Fruit fly (Drosophila melanogaster) whole organism, prepupa: ENCODE measurements around the gene papi.

ENCODE experiments used
- CG11762 ChIP-seq: fragments of 200-800 bp; sonication (Bioruptor generic); optimal IDR thresholded peaks from 3 replicates; lab custom pipeline; 2016; ENCODE audit warnings: missing biosample characterization, missing genetic modification characterization; ENCODE audit not compliant: insufficient read depth
- CG1621 ChIP-seq: fragments of 200-800 bp; sonication (Bioruptor generic); optimal IDR thresholded peaks from 3 replicates; lab custom pipeline; 2018; ENCODE audit warnings: missing biosample characterization, mild to moderate bottlenecking, missing genetic modification characterization
- CG16779 ChIP-seq: fragments of 200-800 bp; sonication (Bioruptor generic); optimal IDR thresholded peaks from 3 replicates; lab custom pipeline; 2017; ENCODE audit warnings: missing biosample characterization, mild to moderate bottlenecking, missing genetic modification characterization
- CG3032 ChIP-seq: fragments of 200-800 bp; optimal IDR thresholded peaks from 2 replicates; lab custom pipeline; 2019; ENCODE audit warnings: missing biosample characterization, mild to moderate bottlenecking, missing genetic modification characterization, moderate library complexity
- CG34406 ChIP-seq: fragments of 200-800 bp; sonication (Bioruptor generic); optimal IDR thresholded peaks from 3 replicates; lab custom pipeline; 2016; ENCODE audit warnings: missing biosample characterization, missing genetic modification characterization
- CG3919 ChIP-seq: fragments of 200-800 bp; sonication (Bioruptor generic); optimal IDR thresholded peaks from 3 replicates; lab custom pipeline; 2016; ENCODE audit warnings: missing biosample characterization, missing genetic modification characterization
- CG6276 ChIP-seq: fragments of 200-800 bp; sonication (Bioruptor generic); optimal IDR thresholded peaks from 2 replicates; lab custom pipeline; 2017; ENCODE audit warnings: missing biosample characterization, mild to moderate bottlenecking, missing genetic modification characterization
- CG6792 ChIP-seq: fragments of 200-800 bp; sonication (Bioruptor generic); optimal IDR thresholded peaks from 3 replicates; lab custom pipeline; 2016; ENCODE audit warnings: missing biosample characterization, missing genetic modification characterization
- CG6854 ChIP-seq: fragments of 200-800 bp; sonication (Bioruptor generic); optimal IDR thresholded peaks from 2 replicates; lab custom pipeline; 2017; ENCODE audit warnings: missing biosample characterization, mild to moderate bottlenecking, missing genetic modification characterization
- CG7368 ChIP-seq: fragments of 200-800 bp; sonication (Bioruptor generic); optimal IDR thresholded peaks from 3 replicates; lab custom pipeline; 2016; ENCODE audit warnings: missing biosample characterization, missing genetic modification characterization
- CG8119 ChIP-seq: fragments of 200-800 bp; sonication (Bioruptor generic); IDR thresholded peaks from 3 replicates; pipeline ENCODE4 v1.3.6; 2022; ENCODE audit warnings: missing biosample characterization, missing genetic modification characterization
- CG9139 ChIP-seq: fragments of 200-800 bp; sonication (Bioruptor generic); optimal IDR thresholded peaks from 3 replicates; lab custom pipeline; 2017; ENCODE audit warnings: missing biosample characterization, mild to moderate bottlenecking, missing genetic modification characterization
- Eip75B ChIP-seq: fragments of 200-800 bp; sonication (Bioruptor generic); optimal IDR thresholded peaks from 3 replicates; lab custom pipeline; 2016; ENCODE audit warnings: missing biosample characterization, missing genetic modification characterization
- Eip78C ChIP-seq: fragments of 200-800 bp; sonication (Bioruptor generic); peaks from one replicate; lab custom pipeline; 2016; ENCODE audit warnings: missing biosample characterization, missing genetic modification characterization
- Eip93F ChIP-seq: fragments of 200-800 bp; sonication (Bioruptor generic); optimal IDR thresholded peaks from 2 replicates; lab custom pipeline; 2016; ENCODE audit warnings: missing biosample characterization, mild to moderate bottlenecking, missing genetic modification characterization
- Ets21C ChIP-seq: fragments of 200-800 bp; sonication (Bioruptor generic); optimal IDR thresholded peaks from 3 replicates; lab custom pipeline; 2016; ENCODE audit warnings: missing biosample characterization, missing genetic modification characterization
- Ets96B ChIP-seq: fragments of 200-800 bp; optimal IDR thresholded peaks from 2 replicates; lab custom pipeline; 2019; ENCODE audit warnings: missing biosample characterization, mild to moderate bottlenecking, missing genetic modification characterization, moderate library complexity
- Hr39 ChIP-seq: fragments of 200-800 bp; sonication (Bioruptor generic); optimal IDR thresholded peaks from 2 replicates; lab custom pipeline; 2016; ENCODE audit warnings: missing biosample characterization, missing genetic modification characterization
- Lpt ChIP-seq: fragments of 200-800 bp; sonication (Bioruptor generic); optimal IDR thresholded peaks from 3 replicates; lab custom pipeline; 2016; ENCODE audit warnings: missing biosample characterization, missing genetic modification characterization
- Met ChIP-seq: fragments of 200-800 bp; sonication (Bioruptor generic); optimal IDR thresholded peaks from 3 replicates; lab custom pipeline; 2016; ENCODE audit warnings: missing biosample characterization, missing genetic modification characterization
- Sox102F ChIP-seq: fragments of 200-800 bp; sonication (Bioruptor generic); optimal IDR thresholded peaks from 2 replicates; lab custom pipeline; 2016; ENCODE audit warnings: missing biosample characterization, mild to moderate bottlenecking, missing genetic modification characterization
- achi ChIP-seq: fragments of 200-800 bp; sonication (Bioruptor generic); optimal IDR thresholded peaks from 3 replicates; lab custom pipeline; 2016; ENCODE audit warnings: missing biosample characterization, missing genetic modification characterization
- cyc ChIP-seq: fragments of 200-800 bp; sonication (Bioruptor generic); optimal IDR thresholded peaks from 3 replicates; lab custom pipeline; 2016; ENCODE audit warnings: missing biosample characterization, missing genetic modification characterization
- dsx ChIP-seq: fragments of 200-800 bp; optimal IDR thresholded peaks from 3 replicates; lab custom pipeline; 2019; ENCODE audit warnings: missing biosample characterization, mild to moderate bottlenecking, missing genetic modification characterization, moderate library complexity; ENCODE audit not compliant: poor library complexity, severe bottlenecking
- eg ChIP-seq: fragments of 200-800 bp; sonication (Bioruptor generic); IDR thresholded peaks from 3 replicates; pipeline ENCODE4 v1.3.6; 2022; ENCODE audit warnings: missing biosample characterization, missing genetic modification characterization
- esn ChIP-seq: fragments of 200-800 bp; sonication (Bioruptor generic); optimal IDR thresholded peaks from 2 replicates; lab custom pipeline; 2016; ENCODE audit warnings: missing biosample characterization, mild to moderate bottlenecking, missing genetic modification characterization, moderate library complexity
- fd59A ChIP-seq: fragments of 200-800 bp; sonication (Bioruptor generic); optimal IDR thresholded peaks from 2 replicates; lab custom pipeline; 2017; ENCODE audit warnings: missing biosample characterization, mild to moderate bottlenecking, missing genetic modification characterization, missing genetic modification reagents
- fkh ChIP-seq: fragments of 200-800 bp; sonication (Bioruptor generic); optimal IDR thresholded peaks from 3 replicates; lab custom pipeline; 2017; ENCODE audit warnings: missing biosample characterization, mild to moderate bottlenecking, missing genetic modification characterization, moderate library complexity
- spab ChIP-seq: fragments of 200-800 bp; sonication (Bioruptor generic); optimal IDR thresholded peaks from 2 replicates; lab custom pipeline; 2017; ENCODE audit warnings: missing biosample characterization, mild to moderate bottlenecking, missing genetic modification characterization, missing genetic modification reagents
- ss ChIP-seq, 2 experiments: fragments of 200-800 bp; sonication (Bioruptor generic); optimal IDR thresholded peaks; 2 replicates in 1 of 2; 3 replicates in 1 of 2; lab custom pipeline; 2017 to 2018; ENCODE audit warnings: mild to moderate bottlenecking in 2 of 2, missing biosample characterization in 2 of 2, missing genetic modification characterization in 2 of 2, moderate library complexity in 1 of 2
- svp ChIP-seq: fragments of 200-800 bp; sonication (Bioruptor generic); peaks from one replicate; lab custom pipeline; 2016; ENCODE audit warnings: missing biosample characterization, missing genetic modification characterization
- topi ChIP-seq: fragments of 200-800 bp; sonication (Bioruptor generic); optimal IDR thresholded peaks from 3 replicates; lab custom pipeline; 2016; ENCODE audit warnings: missing biosample characterization, missing genetic modification characterization
- vri ChIP-seq: fragments of 200-800 bp; sonication (Bioruptor generic); optimal IDR thresholded peaks from 3 replicates; lab custom pipeline; 2016; ENCODE audit warnings: missing biosample characterization, mild to moderate bottlenecking, missing genetic modification characterization

The papi gene

DNA sequence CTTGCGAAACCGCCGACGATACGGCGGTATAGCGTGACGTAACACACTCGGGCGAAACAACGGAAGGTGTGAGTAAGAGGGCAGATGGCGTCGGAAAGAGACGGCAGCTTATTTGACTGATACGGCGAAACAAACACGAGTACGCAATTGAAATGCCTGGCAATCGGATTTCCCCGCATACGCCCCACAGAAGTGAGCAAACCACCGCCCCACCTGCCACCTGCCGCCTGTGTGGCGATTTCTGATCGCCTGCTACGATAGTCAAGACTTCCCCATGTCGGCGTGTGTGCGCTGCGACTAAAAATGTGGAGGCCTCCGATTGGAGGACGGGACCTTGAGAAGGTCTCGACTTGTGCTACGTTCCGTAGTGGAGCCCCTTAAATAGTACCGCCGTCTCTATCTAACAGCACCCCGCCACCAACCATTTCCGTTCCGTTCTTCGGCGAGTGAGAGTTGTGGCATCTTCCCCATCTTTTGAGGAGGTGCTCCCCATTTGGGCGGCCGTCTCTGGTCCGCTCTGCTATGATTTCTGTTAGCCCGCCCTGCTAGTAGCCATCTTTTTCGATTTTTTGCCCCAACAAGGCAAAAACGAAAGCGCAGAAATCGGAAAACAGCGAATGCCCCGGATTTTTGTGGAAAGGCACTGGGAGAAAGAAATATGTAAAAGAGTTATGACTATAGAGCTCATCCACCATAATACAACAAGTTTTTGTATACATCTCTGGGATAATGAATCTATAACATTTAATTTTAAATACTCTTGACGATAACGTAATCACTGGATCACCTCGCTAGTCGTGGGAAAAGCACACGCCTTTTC lies 21.7 kb upstream of the papi start (continued):
- TF ChIP-seq fd59A (GFP tag; lab: Kevin White, UChicago) (peak; percentile 95), Ets21C (GFP tag; lab: Kevin White, UChicago) (peak; percentile 98), CG7368 (GFP tag; lab: Kevin White, UChicago) (peak; percentile 94), spab (GFP tag; lab: Kevin White, UChicago) (peak; percentile 96), Hr39 (GFP tag; lab: Kevin White, UChicago) (peak; percentile 99), CG11762 (GFP tag; lab: Kevin White, UChicago) (peak; percentile 98), esn (peak; percentile 99), Met (GFP tag; lab: Kevin White, UChicago) (peak; percentile 99), CG8119 (GFP tag; lab: Robert Waterston, UW) (no peak), CG3032 (tag; lab: Kevin White, UChicago) (peak; percentile 97)

DNA sequence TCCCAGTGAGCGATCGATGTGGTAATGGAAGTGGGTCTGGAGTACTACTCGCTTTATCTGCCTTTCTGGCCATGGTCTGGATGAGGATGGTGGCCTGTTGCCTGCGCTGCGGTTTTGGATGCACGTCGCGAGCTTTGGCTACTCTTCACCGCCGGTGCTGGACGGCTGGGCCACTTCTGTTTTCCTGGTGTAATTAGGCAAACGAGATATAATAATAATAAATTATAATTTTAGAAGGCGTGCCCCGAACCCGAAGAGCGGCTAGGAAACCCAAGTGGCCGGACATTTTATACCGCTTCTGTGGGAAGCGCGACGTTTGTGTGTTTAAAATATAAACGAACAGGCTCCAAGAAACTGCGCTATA lies 21.1 kb upstream of the papi start:
- TF ChIP-seq Eip75B (no peak), topi (no peak), Lpt (no peak), achi (GFP tag; lab: Kevin White, UChicago) (no peak)

DNA sequence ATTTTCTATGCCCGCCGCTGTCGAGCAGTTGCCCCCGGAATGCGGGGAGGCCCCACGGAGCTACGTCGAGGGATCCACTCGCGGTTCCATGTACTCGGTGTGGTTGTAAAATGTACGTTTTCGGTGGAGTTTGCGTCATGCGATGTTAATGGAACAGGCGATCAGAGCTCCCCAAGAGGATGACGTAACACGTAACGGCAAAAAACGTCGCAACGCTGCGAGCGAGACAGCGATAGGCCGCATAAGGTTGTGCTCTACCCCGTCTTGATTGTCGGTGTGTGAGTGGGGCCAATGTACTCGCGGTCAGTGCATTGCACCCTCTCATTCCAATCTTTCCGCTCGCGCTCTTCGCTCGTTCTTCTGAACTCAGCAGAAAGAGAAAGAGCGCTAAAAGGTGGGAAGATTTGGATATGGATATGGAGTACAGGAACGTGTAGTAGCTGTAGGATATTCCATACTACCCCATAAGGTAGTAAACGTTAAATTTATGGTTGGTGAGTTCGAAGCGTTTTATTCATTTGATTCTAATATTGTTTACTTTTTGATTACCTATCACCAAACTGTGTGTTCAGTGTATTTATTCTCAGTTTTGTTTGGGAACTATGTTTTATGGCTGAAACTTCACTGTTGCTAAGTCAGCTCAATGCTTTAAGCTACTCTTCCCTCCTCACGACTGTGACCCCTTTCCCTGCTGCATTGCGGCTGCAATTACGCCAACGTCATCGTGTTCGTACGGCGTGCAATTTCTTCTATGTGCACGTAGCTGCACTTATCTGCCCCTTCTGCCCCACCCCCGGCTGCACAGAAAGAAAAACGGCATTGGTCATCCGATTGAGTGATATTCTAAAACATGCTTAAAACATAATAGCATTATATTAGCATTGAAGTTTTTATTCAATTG lies 20.2 kb upstream of the papi start:
- peak; percentile 33 for TF ChIP-seq CG16779
- peak; percentile 78 for TF ChIP-seq Met (GFP tag; lab: Kevin White, UChicago)
- no peak for TF ChIP-seq CG6792 (GFP tag; lab: Kevin White, UChicago)
- peak; percentile 9 for TF ChIP-seq Sox102F (GFP tag; lab: Kevin White, UChicago)
- peak; percentile 93 for TF ChIP-seq svp
- no peak for TF ChIP-seq Eip93F (GFP tag; lab: Kevin White, UChicago)
- TF ChIP-seq ss (GFP tag; optimal IDR thresholded peaks at IDR 0.05; lab: Kevin White, UChicago), result peak in 1 of 2 experiments; percentile 31
- TF ChIP-seq Ets96B, result peak; percentile 5
- TF ChIP-seq Lpt, result peak; percentile 86
- no peak for TF ChIP-seq cyc (GFP tag; lab: Kevin White, UChicago)
- TF ChIP-seq CG9139 (GFP tag; lab: Kevin White, UChicago), result no peak
- TF ChIP-seq CG3919 (GFP tag; lab: Kevin White, UChicago), result peak; percentile 34
- TF ChIP-seq Eip78C (GFP tag; lab: Kevin White, UChicago), result peak; percentile 75
- TF ChIP-seq CG6276 (GFP tag; lab: Kevin White, UChicago), result no peak
- TF ChIP-seq fkh (GFP tag; lab: Kevin White, UChicago), result peak; percentile 22
- TF ChIP-seq vri, result peak; percentile 99
- TF ChIP-seq CG34406 (GFP tag; lab: Kevin White, UChicago), result no peak
- no peak for TF ChIP-seq eg
- TF ChIP-seq dsx (GFP tag; lab: Kevin White, UChicago), result peak; percentile 22
- TF ChIP-seq CG1621 (tag; lab: Kevin White, UChicago), result peak; percentile 59
- TF ChIP-seq Eip75B, result peak; percentile 51
- peak; percentile 29 for TF ChIP-seq CG6854 (GFP tag; lab: Kevin White, UChicago)
- peak; percentile 41 for TF ChIP-seq CG7368 (GFP tag; lab: Kevin White, UChicago)
- TF ChIP-seq, all 60 proteins: peak for 16
